Worm (Caenorhabditis elegans) whole organism, L2 larva: ENCODE results near the gene srt-19.

Source experiments
- ama-1 ChIP-seq: fragments of 150-350 bp; optimal IDR thresholded peaks from 2 replicates; lab custom pipeline; 2018; ENCODE audit warnings: inconsistent platforms
- fos-1 ChIP-seq: fragments of 150-350 bp; optimal IDR thresholded peaks from 2 replicates; lab custom pipeline; 2014; ENCODE audit warnings: missing biosample characterization, missing genetic modification characterization
- snpc-4 ChIP-seq: fragments of 150-350 bp; optimal IDR thresholded peaks from 2 replicates; lab custom pipeline; 2014; ENCODE audit warnings: missing biosample characterization, missing genetic modification characterization
- ztf-1 ChIP-seq: fragments of 200-800 bp; sonication (Bioruptor generic); conservative IDR thresholded peaks from 2 replicates; pipeline ENCODE4 v1.3.6; 2022; ENCODE audit warnings: missing genetic modification characterization, missing compliant biosample characterization

- TF ChIP-seq ama-1 (lab: Kevin White, UChicago) (no peak), snpc-4 (tag; lab: Kevin White, UChicago) (no peak), fos-1 (tag; lab: Kevin White, UChicago) (no peak), ztf-1 (GFP tag; lab: Robert Waterston, UW) (no peak)
These were observed 30.2 kb downstream of the srt-19 start, which contains the start of gene srh-192 for ce11 chrV:4315057-4315456.
